Worm (Caenorhabditis elegans) whole organism, L1 larva: ENCODE data around the gene clec-25.

Experiments
- C34B4.2 ChIP-seq: sonication (generic microtip); optimal IDR thresholded peaks from 2 replicates; lab custom pipeline; 2017; ENCODE audit warnings: mild to moderate bottlenecking, missing genetic modification characterization, missing compliant biosample characterization
- F16B12.6 ChIP-seq: fragments of 150-350 bp; optimal IDR thresholded peaks from 2 replicates; lab custom pipeline; 2014; ENCODE audit warnings: missing biosample characterization, missing genetic modification characterization
- Y116A8C.19 ChIP-seq: sonication (generic microtip); optimal IDR thresholded peaks from 2 replicates; lab custom pipeline; 2016; ENCODE audit warnings: missing compliant biosample characterization, missing genetic modification characterization, borderline replicate concordance
- alr-1 ChIP-seq: fragments of 200-800 bp; sonication (Bioruptor generic); optimal IDR thresholded peaks from 2 replicates; lab custom pipeline; 2018; ENCODE audit warnings: borderline replicate concordance, mild to moderate bottlenecking, missing genetic modification characterization, missing compliant biosample characterization
- ces-1 ChIP-seq: fragments of 150-350 bp; optimal IDR thresholded peaks from 2 replicates; lab custom pipeline; 2014; ENCODE audit warnings: missing biosample characterization, missing genetic modification reagents, missing genetic modification characterization
- ets-5 ChIP-seq: fragments of 200-800 bp; sonication (Bioruptor generic); IDR thresholded peaks from 2 replicates; pipeline ENCODE4 v1.3.6; 2022; ENCODE audit warnings: missing genetic modification characterization, missing compliant biosample characterization
- fos-1 ChIP-seq: fragments of 150-350 bp; optimal IDR thresholded peaks from 2 replicates; lab custom pipeline; 2014; ENCODE audit warnings: missing biosample characterization, missing genetic modification characterization
- grh-1 ChIP-seq: fragments of 200-800 bp; sonication (Bioruptor generic); IDR thresholded peaks from 2 replicates; pipeline ENCODE4 v1.3.6; 2022; ENCODE audit warnings: missing genetic modification reagents, missing genetic modification characterization, missing compliant biosample characterization
- irx-1 ChIP-seq: sonication (generic microtip); optimal IDR thresholded peaks from 2 replicates; lab custom pipeline; 2016; ENCODE audit warnings: missing genetic modification characterization, missing compliant biosample characterization
- lin-35 ChIP-seq, 2 experiments: fragments of 150-350 bp; optimal IDR thresholded peaks; 2 replicates each; lab custom pipeline; 2014; ENCODE audit warnings: missing biosample characterization in 2 of 2, missing genetic modification characterization in 2 of 2, missing genetic modification reagents in 2 of 2
- nhr-20 ChIP-seq: sonication (generic microtip); optimal IDR thresholded peaks from 2 replicates; lab custom pipeline; 2016; ENCODE audit warnings: mild to moderate bottlenecking, missing genetic modification characterization, missing compliant biosample characterization
- nhr-77 ChIP-seq: fragments of 150-350 bp; optimal IDR thresholded peaks from 2 replicates; lab custom pipeline; 2014; ENCODE audit warnings: missing biosample characterization, missing genetic modification characterization
- pqm-1 ChIP-seq: sonication (generic microtip); optimal IDR thresholded peaks from 3 replicates; lab custom pipeline; 2017; ENCODE audit warnings: missing biosample characterization, missing genetic modification characterization
- sptf-1 ChIP-seq: fragments of 150-350 bp; optimal IDR thresholded peaks from 2 replicates; lab custom pipeline; 2014; ENCODE audit warnings: missing biosample characterization, missing genetic modification characterization
- tbx-2 ChIP-seq: sonication (generic microtip); optimal IDR thresholded peaks from 2 replicates; lab custom pipeline; 2016; ENCODE audit warnings: missing genetic modification characterization, missing compliant biosample characterization
- unc-86 ChIP-seq: sonication (generic microtip); optimal IDR thresholded peaks from 2 replicates; lab custom pipeline; 2016; ENCODE audit warnings: missing genetic modification characterization, missing compliant biosample characterization
- vab-15 ChIP-seq: sonication (generic microtip); optimal IDR thresholded peaks from 2 replicates; lab custom pipeline; 2017; ENCODE audit warnings: missing genotype, mild to moderate bottlenecking, missing genetic modification characterization, missing compliant biosample characterization
- zag-1 ChIP-seq: fragments of 150-350 bp; optimal IDR thresholded peaks from 2 replicates; lab custom pipeline; 2014; ENCODE audit warnings: missing biosample characterization, missing genetic modification characterization

The clec-25 gene

ce11 chrV:16882260-16882918 is 39.3 kb downstream of the clec-25 start, which contains the start of the genes F09C6.11 and F09C6.12:
TSS of gene F09C6.11 (minus strand) at chrV:16882310.
TSS of gene F09C6.12 (plus strand) at chrV:16882868.
- peak; percentile 47 for TF ChIP-seq nhr-20
- peak; percentile 8 for TF ChIP-seq nhr-77 (tag; lab: Kevin White, UChicago)
- no peak for TF ChIP-seq pqm-1
- TF ChIP-seq, all 84 proteins: peak for 2

DNA sequence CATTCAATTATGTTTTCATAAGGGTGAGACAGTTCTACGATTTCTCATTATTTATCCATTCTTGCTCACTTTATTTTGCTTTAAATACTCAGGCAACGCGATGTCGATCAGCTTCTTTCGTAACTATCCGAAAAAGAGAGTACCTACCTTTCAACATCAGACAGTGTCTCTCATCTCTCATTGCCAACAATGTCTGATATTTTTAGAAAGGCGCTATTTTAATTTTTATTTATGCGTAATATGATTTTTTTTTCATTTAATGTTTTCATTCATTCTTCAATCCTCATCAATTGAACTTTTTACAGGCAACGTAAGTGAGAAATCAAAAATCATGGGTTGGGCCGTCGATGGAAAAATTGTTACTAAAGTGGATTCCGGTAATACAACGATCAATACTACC is 41.7 kb downstream of the clec-25 start, which contains the start of gene F09C6.13:
Gene F09C6.13, plus strand, starts transcription at position 301 of the 400 bp plus-strand sequence.
- TF ChIP-seq F16B12.6 (tag; lab: Kevin White, UChicago), result no peak

- TF ChIP-seq alr-1 (tag; lab: Kevin White, UChicago) (no peak), Y116A8C.19 (no peak)
These were observed 45.8 kb downstream of the clec-25 start, which contains the start of the genes ifas-2 and fbxa-44 for ce11 chrV:16888788-16889325. TSS of gene ifas-2 (minus strand) at chrV:16888888. TSS of gene fbxa-44 (plus strand) at chrV:16889275.

- TF ChIP-seq fos-1 (tag; lab: Kevin White, UChicago), result no peak
- TF ChIP-seq sptf-1 (tag; lab: Kevin White, UChicago), result no peak
- no peak for TF ChIP-seq unc-86 (tag; lab: Kevin White, UChicago)
- no peak for TF ChIP-seq irx-1
- no peak for TF ChIP-seq tbx-2 (tag; lab: Kevin White, UChicago)
- no peak for TF ChIP-seq grh-1 (GFP tag; lab: Robert Waterston, UW)
- no peak for TF ChIP-seq vab-15
- no peak for TF ChIP-seq zag-1 (tag; lab: Kevin White, UChicago)
- no peak for TF ChIP-seq ets-5 (GFP tag; lab: Robert Waterston, UW)
- no peak for TF ChIP-seq C34B4.2 (tag; lab: Kevin White, UChicago)
- TF ChIP-seq ces-1, result no peak
- TF ChIP-seq lin-35 (GFP tag; optimal IDR thresholded peaks at IDR 0.05; lab: Kevin White, UChicago), result no peak
These were observed 50.4 kb downstream of the clec-25 start, which contains the start of gene F09C6.15 for ce11 chrV:16893440-16893839. TSS of gene F09C6.15 (plus strand) at chrV:16893740.
